Fruit fly (Drosophila melanogaster) whole organism, larva: Measurements from ENCODE around the gene CG1999.
A peak's percentile ranks its signal among the peaks of the same experiment; 100 is the strongest.

Experiments used
- noc ChIP-seq: fragments of 200-800 bp; sonication (Bioruptor generic); optimal IDR thresholded peaks from 3 replicates; lab custom pipeline; 2019; ENCODE audit warnings: missing biosample characterization, mild to moderate bottlenecking, missing genetic modification characterization, moderate library complexity

The CG1999 gene

DNA sequence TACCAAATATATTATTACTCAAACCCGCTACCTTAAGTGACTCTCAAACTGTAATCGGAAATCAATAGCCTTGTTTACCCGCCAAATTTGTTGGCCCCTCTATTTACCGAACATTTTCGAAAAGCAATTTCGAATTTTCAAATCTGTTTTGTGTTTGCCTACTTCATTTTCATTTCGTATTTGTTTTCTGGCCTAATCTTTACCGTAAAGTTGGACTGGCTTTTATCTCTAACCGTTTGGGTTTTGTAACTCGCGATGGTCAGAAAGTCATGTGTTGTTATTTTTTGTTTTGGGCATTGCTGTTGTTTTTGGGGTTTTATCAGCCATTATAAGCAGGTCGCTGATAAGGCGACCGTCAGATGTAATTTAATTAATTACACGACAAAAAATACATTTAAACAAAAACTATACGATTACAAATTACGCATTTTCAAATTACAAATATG, 25.3 kb upstream of the CG1999 start:
- TF ChIP-seq noc (tag; lab: Kevin White, UChicago) = no peak

DNA sequence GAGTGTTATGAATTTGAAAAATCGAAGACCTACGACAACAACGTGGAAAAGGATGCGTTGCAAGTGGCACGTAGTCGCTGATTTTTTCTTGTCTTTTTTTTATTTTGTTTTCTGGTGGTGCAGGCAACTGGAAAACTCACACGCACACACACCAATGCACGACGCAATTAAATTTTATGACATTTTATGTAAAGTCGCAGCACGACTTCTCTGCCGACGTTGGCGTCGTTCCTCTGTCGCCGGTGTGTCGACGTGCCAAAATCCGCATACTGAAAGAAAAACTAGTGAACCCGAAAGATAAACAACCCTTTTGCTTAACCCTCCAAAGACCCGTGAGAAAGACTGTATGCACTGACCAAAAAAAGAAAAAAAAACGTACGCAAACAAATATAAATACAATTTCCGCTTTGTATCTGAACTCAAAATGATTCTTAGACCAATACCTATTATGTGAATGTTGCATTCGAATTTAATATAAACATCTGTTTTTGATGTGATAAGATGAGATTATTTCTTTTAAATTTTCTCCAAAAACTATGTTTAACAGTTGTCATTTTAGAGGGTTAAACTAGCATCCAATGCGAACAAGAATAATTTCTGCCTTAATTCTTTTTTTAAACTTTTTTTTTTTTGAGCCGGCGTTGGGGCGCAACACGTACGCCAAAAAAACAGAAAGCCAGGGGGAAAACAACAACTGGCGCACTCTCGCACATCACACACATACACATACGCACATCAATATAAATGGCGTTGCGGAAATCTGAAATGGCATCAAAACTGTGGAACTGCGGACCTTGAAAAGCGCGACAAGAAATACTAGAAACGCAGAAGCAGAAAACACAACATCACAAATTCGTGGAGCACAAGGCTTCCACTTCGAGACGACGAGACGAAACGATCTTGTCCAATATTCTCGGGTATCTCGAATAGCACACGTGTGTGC, 24.5 kb upstream of the CG1999 start:
- peak; percentile 18 for TF ChIP-seq noc (tag; lab: Kevin White, UChicago)

DNA sequence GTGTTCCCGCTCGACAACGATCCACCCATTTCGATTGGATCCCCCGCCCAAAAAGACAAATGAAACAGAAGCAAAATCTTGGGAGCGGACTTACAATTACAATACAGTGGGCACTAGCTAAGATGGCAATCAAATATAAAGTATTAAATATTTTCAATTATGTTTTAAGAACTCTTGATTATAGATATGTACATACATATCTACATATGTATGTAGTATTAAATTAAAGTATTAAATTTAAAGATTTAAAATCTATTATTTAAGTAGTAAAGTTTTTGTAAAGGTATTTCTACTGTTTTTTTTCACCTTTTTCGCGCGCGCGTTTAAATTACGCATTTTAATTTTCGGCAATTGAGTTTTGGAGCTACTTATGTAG, 23.8 kb upstream of the CG1999 start:
- no peak for TF ChIP-seq noc (tag; lab: Kevin White, UChicago)

DNA sequence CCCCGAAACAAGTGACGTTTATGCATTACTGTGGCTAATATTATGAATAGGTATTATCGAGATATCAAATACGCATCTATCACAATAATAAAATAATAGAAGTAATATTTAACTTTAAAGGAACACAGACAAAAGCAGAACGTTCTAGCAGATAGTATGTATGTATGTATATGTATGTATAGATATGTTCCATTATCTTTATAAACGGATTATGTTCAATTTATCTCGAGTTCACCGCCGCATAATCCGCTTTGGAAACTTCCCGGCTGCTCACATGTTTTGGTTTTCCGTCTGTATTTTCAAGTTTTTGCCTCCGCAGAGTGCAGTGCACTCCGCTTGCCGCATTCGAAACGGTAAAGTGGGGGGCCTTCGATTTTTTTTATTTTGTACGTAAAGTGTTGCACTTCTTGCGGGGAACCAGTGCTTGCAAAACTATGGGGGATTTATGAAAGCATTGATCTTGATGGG, 23.0 kb upstream of the CG1999 start:
- TF ChIP-seq noc (tag; lab: Kevin White, UChicago) = no peak

DNA sequence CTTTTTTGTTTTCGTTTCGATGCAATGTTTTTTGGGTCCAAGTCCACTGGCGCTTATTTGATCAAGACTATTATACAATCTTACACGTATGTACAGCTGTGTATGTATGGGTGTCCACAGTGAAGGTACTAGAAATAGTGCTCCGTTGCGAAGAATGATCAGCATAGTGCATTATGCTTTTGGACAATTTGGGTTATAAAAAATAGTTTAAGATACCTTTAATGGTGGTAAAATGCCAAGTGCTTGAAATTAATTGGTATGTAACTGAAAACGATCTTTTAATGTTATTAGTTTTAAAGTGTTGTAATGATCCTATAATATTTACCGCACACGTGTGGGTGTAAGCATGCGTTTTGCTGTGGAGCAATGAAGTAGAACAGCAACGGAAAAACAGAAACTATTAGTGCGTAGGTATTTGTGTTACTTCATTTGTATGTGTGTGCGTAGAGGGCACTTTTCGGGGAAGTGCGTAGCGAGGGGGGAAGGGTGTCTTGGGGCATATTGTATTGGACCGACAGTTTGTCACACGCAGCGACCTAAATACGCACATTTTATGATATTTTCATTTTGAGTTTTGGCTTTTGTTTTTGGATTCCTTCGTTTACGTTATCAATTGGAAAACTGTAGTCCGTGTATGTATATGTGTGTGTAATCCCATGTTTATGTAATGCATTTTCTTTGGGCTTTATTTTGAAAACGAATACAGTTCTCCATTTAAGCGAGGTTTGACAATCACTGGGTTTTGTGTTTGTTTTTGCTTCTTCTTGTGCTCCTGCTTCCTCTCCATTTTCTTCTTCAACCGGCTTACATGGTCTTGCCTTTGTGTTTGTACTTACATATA, 22.3 kb upstream of the CG1999 start:
- no peak for TF ChIP-seq noc (tag; lab: Kevin White, UChicago)

DNA sequence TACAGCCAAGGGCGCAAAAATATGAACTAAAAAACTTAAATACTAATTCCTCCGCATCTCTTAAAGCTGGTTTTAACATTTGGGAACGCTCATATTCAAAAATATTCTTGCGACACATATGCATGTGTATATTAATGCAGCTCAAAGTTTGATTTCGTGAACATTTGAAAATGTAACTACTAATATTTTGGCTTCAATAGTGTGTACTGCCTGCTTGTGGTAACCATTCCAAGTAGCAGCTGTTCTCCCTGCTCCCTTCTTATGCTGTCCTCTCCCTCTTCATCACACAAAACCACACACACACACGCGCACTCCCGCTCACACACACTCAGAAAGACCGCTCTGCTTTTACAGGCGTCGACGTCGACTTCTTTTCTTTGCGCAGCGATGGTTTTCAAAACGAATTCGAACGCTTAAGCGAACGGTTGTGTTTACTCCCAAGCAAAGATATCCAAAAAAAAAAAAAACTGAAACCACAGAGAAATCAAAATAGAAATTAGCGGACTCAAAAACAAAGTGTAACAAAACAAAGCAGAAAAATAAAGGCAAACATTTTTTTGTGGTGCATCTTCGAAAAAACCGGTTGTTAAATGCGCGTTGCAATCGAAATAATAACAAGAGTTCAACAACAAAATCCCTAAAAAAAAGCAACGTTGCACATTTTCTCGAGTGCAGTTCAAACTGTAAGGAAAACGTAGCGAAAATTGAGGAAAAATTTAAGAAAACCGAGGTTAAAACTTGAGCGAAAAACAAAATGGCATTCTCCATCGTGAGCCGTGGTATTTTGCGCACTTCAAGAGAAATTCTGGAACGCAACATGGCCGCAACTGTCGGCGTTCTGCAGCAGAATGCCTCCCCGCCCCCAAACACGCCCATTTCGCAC, 21.4 kb upstream of the CG1999 start, which contains the start of gene CBP:
Gene CBP, plus strand, starts transcription at position 391 of the 883 bp plus-strand sequence.
- peak; percentile 25 for TF ChIP-seq noc (tag; lab: Kevin White, UChicago)

dm6 chrX:7337975-7338374, 20.6 kb upstream of the CG1999 start:
- TF ChIP-seq noc (tag; lab: Kevin White, UChicago) = no peak

DNA sequence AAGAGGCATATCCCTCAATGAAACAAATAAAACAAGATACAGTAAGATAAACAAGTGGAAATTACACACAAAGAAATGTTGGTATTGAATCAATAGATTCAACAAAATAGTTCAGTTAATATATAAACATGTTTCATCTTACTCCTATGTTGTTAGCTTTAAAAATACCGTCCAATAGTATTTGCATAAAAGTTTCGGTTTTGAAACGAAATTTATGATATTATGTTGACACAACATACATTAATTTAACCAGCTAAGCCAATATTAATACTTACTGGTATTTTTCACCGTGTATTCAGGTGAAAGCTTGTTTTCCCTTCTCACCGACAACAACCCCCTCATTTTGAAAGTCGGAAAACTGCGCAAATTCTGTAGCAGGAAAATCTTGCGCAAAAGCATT, 20.1 kb upstream of the CG1999 start:
- no peak for TF ChIP-seq noc (tag; lab: Kevin White, UChicago)

DNA sequence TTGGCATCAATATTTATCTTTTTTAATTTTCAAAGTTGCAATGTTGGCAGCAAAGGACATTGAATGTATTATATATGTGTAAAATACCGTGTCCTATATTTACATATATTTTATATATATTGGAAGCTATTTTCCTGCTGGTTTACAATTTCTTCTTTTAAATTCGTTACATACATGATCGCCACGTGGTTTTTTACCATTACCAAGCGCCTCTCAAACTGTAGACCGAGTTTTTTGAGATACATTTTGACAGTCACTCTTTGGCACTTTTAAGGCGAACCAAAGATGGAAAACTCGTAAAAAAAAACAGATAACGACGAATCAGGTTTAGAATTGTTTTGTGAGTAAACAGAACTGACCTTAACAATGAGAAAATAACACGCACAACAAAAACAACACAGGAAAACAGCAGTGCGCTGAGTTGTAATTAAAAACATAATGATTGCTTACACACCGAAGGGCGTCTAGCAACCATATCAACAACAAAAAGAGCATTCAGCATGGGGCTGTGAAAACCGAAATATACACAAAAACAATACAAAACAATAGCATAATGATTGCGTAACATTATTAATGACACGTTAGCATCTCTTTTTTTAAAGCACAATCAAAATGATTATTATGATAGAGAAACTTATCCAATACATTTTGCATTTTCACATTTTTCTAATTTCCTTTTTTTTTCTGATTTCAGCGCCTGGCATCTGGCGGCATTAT, 18.8 kb upstream of the CG1999 start:
- TF ChIP-seq noc (tag; lab: Kevin White, UChicago) = no peak

dm6 chrX:7340667-7341066, 17.9 kb upstream of the CG1999 start:
- TF ChIP-seq noc (tag; lab: Kevin White, UChicago) = no peak

DNA sequence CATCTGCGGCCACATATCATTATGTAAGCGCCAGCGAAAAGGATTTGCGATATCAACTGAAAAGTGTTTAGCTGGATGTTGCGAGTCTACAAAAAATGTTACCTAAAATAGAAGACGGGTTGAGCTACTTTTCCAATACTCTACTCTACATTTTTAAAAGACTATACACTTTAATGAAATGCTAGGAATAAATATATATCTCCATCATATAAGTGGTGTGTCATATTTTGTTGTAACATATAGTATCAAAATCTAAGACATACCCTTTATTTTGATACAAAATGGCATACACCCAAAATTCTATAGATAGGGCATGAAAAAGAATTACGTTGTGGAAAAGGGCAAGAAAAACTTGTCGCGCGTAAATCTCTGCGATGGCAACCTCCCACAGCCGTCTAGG, 15.6 kb upstream of the CG1999 start:
- no peak for TF ChIP-seq noc (tag; lab: Kevin White, UChicago)

DNA sequence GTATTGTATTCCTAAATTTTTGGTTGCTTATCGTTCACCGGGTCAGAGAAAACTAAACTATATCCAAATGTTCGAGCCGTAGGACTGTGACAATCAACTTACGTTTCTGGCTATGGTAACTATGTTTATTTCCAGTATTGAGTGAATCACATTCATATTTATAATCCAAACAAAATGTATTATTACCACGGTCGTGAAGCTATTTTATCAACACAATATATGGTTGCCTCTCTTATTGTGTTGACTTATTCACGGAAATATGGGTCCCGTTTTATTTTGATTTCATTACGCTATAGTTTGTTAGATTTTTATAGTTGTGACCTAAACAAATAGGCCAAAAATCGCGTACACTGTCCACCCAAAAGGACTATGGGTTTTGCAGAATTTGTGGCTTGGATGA, 11.2 kb upstream of the CG1999 start, which contains the start of gene CG15034:
Gene CG15034, minus strand, starts transcription at position 101 of the 400 bp plus-strand sequence.
- no peak for TF ChIP-seq noc (tag; lab: Kevin White, UChicago)

dm6 chrX:7349963-7350362, 8.6 kb upstream of the CG1999 start:
- TF ChIP-seq noc (tag; lab: Kevin White, UChicago) = no peak

dm6 chrX:7368361-7368760, 9.8 kb downstream of the CG1999 start:
- no peak for TF ChIP-seq noc (tag; lab: Kevin White, UChicago)
